Fruit fly (Drosophila melanogaster) whole organism, larva: ENCODE data around the gene CG31287.

Experiments
- noc ChIP-seq: fragments of 200-800 bp; sonication (Bioruptor generic); optimal IDR thresholded peaks from 3 replicates; lab custom pipeline; 2019; ENCODE audit warnings: missing biosample characterization, mild to moderate bottlenecking, missing genetic modification characterization, moderate library complexity

Gene CG31287

dm6 chr3R:16240478-16241101 lies 37.4 kb downstream of the CG31287 start:
- peak; percentile 27 for TF ChIP-seq noc (tag; lab: Kevin White, UChicago)

- no peak for TF ChIP-seq noc (tag; lab: Kevin White, UChicago)
Measured at dm6 chr3R:16241102-16241779, 38.1 kb downstream of the CG31287 start.

- TF ChIP-seq noc (tag; lab: Kevin White, UChicago): no peak
Measured at dm6 chr3R:16241822-16242221, 38.7 kb downstream of the CG31287 start.

- peak; percentile 79 for TF ChIP-seq noc (tag; lab: Kevin White, UChicago)
Measured at dm6 chr3R:16242461-16242934, 39.3 kb downstream of the CG31287 start.

- TF ChIP-seq noc (tag; lab: Kevin White, UChicago): no peak
Measured at dm6 chr3R:16244241-16244977, 41.2 kb downstream of the CG31287 start.

dm6 chr3R:16245298-16246098 lies 42.3 kb downstream of the CG31287 start:
- TF ChIP-seq noc (tag; lab: Kevin White, UChicago): no peak

- TF ChIP-seq noc (tag; lab: Kevin White, UChicago): no peak
Measured at dm6 chr3R:16247027-16247426, 43.9 kb downstream of the CG31287 start.

- no peak for TF ChIP-seq noc (tag; lab: Kevin White, UChicago)
Measured at dm6 chr3R:16247609-16248499, 44.7 kb downstream of the CG31287 start.

- TF ChIP-seq noc (tag; lab: Kevin White, UChicago): no peak
Measured at dm6 chr3R:16248500-16249025, 45.4 kb downstream of the CG31287 start.

- no peak for TF ChIP-seq noc (tag; lab: Kevin White, UChicago)
Measured at dm6 chr3R:16249510-16249828, 46.3 kb downstream of the CG31287 start.

dm6 chr3R:16249829-16250814 lies 47.0 kb downstream of the CG31287 start:
- TF ChIP-seq noc (tag; lab: Kevin White, UChicago): peak; percentile 78

dm6 chr3R:16251270-16251925 lies 48.2 kb downstream of the CG31287 start:
- no peak for TF ChIP-seq noc (tag; lab: Kevin White, UChicago)

- no peak for TF ChIP-seq noc (tag; lab: Kevin White, UChicago)
Measured at dm6 chr3R:16251926-16252287, 48.7 kb downstream of the CG31287 start.
